Worm (Caenorhabditis elegans): ENCODE results near the gene nhr-30.

DNA sequence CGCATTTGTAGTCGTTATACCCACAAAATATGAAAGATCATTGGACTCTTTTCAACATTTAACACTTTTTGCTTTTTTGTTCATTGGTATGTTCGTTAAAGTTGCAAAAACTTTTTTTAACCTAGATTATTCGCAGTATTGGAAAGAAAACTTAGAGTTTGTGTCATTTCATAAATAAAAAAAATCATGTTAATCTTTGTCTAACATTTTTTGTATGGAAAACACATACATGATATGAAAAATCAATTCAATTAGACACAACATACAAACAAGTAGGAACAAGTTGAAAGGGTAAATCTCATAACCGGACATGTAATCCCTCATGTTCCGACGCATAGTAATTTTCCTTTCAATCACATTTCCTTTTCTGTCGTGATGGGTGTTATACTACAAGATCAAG, 43.8 kb upstream of the nhr-30 start, which contains the start of gene F59E11.2:
- TF ChIP-seq M03D4.4 (tag; optimal IDR thresholded peaks at IDR 0.05): no peak
- TF ChIP-seq nhr-12 (tag; optimal IDR thresholded peaks at IDR 0.05): no peak
- no peak for TF ChIP-seq pha-4 (tag; optimal IDR thresholded peaks at IDR 0.05)
- TF ChIP-seq nhr-76 (tag; optimal IDR thresholded peaks at IDR 0.05): no peak
- TF ChIP-seq lin-32 (GFP tag; optimal IDR thresholded peaks at IDR 0.05): no peak
- no peak for TF ChIP-seq drap-1 (GFP tag; optimal IDR thresholded peaks at IDR 0.05)
- TF ChIP-seq ztf-11 (tag; optimal IDR thresholded peaks at IDR 0.05): no peak
- no peak for TF ChIP-seq lsy-2 (tag; optimal IDR thresholded peaks at IDR 0.05)
- no peak for TF ChIP-seq hlh-1 (tag; optimal IDR thresholded peaks at IDR 0.05)
- no peak for TF ChIP-seq unc-62 (GFP tag; optimal IDR thresholded peaks at IDR 0.05)
- no peak for TF ChIP-seq snpc-4 (tag; optimal IDR thresholded peaks at IDR 0.05)
- TF ChIP-seq ceh-83 (GFP tag; optimal IDR thresholded peaks at IDR 0.05): no peak
